Fruit fly (Drosophila melanogaster): ENCODE measurements around the gene CG4213.

dm6 chr2L:426449-426848 lies 24.5 kb upstream of the CG4213 start:
- TF ChIP-seq psq (optimal IDR thresholded peaks at IDR 0.05) (no peak), h (optimal IDR thresholded peaks at IDR 0.05) (no peak), Sin3A (optimal IDR thresholded peaks at IDR 0.05) (no peak), Myc (optimal IDR thresholded peaks at IDR 0.05) (no peak), insv (optimal IDR thresholded peaks at IDR 0.05) (no peak), ttk (optimal IDR thresholded peaks at IDR 0.05) (no peak)
